Worm (Caenorhabditis elegans): ENCODE data around the gene srw-98.
"Not testable (repeated sequence)": the region's sequence is repeated elsewhere in the genome, so short reads cannot be mapped to it uniquely, and the experiment has no call there.

DNA sequence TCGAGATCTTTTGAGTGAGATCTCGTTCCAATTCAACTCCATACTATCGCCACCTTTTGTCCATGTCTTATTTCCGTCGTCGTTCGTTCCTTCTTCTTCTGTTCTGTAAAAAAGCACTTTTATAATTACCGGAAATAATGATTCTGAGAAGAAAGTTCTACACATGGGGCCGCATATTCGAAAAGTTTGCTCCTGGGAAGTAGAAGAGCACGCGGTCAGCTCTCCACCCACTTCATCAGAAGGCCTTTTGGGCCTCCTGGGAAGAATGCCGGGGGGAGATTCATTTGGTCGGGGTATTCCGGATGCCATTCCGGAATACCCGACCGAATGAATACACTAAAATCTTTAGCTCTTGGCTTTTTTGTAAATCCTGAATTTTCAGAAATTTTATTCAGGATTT, 14.4 kb upstream of the srw-98 start, which contains the start of gene Y46H3C.5:
- TF ChIP-seq flt-1 (GFP tag; IDR thresholded peaks at IDR 0.05); tbx-37 (GFP tag; conservative IDR thresholded peaks at IDR 0.05); hnd-1 (tag; optimal IDR thresholded peaks at IDR 0.05): not testable (repeated sequence)

Data from whole organism, early embryonic.